Worm (Caenorhabditis elegans): Measurements from ENCODE around the gene T16A1.10.

- TF ChIP-seq sea-1 (GFP tag; conservative IDR thresholded peaks at IDR 0.05) (no peak), hmg-4 (GFP tag; optimal IDR thresholded peaks at IDR 0.05) (no peak), B0310.2 (tag; optimal IDR thresholded peaks at IDR 0.05) (no peak), ceh-36 (tag; optimal IDR thresholded peaks at IDR 0.05) (no peak), ceh-13 (GFP tag; optimal IDR thresholded peaks at IDR 0.05) (no peak), hnd-1 (tag; optimal IDR thresholded peaks at IDR 0.05) (no peak), ama-1 (optimal IDR thresholded peaks at IDR 0.05) (no peak)
Measured at ce11 chrII:2094924-2095650, 3.2 kb upstream of the T16A1.10 start, which contains the start of gene T16A1.2.
